Worm (Caenorhabditis elegans) whole organism, mixed stage, embryonic: Measurements from ENCODE around the gene irk-1.

Source experiments
- M03D4.4 ChIP-seq: sonication (generic microtip); optimal IDR thresholded peaks from 2 replicates; lab custom pipeline; 2017; ENCODE audit warnings: mild to moderate bottlenecking, missing genetic modification characterization, missing compliant biosample characterization
- elt-1 ChIP-seq: sonication (generic microtip); optimal IDR thresholded peaks from 2 replicates; lab custom pipeline; 2017; ENCODE audit warnings: missing genetic modification characterization, mild to moderate bottlenecking, missing compliant biosample characterization, antibody characterized with exemption, moderate library complexity, borderline replicate concordance; ENCODE audit not compliant: insufficient read depth
- elt-3 ChIP-seq: fragments of 150-350 bp; optimal IDR thresholded peaks from 2 replicates; lab custom pipeline; 2014; ENCODE audit warnings: missing biosample characterization, missing genetic modification characterization
- mep-1 ChIP-seq: fragments of 150-350 bp; optimal IDR thresholded peaks from 2 replicates; lab custom pipeline; 2017; ENCODE audit warnings: missing biosample characterization, missing genetic modification reagents, missing genetic modification characterization, inconsistent platforms
- nhr-2 ChIP-seq: fragments of 150-350 bp; optimal IDR thresholded peaks from 2 replicates; lab custom pipeline; 2014; ENCODE audit warnings: missing biosample characterization, missing genetic modification characterization
- nhr-237 ChIP-seq: fragments of 150-350 bp; optimal IDR thresholded peaks from 2 replicates; lab custom pipeline; 2014; ENCODE audit warnings: missing biosample characterization, missing genetic modification characterization
- nhr-76 ChIP-seq: sonication (generic microtip); optimal IDR thresholded peaks from 2 replicates; lab custom pipeline; 2017; ENCODE audit warnings: missing biosample characterization, missing genetic modification characterization
- unc-62 ChIP-seq: fragments of 150-350 bp; optimal IDR thresholded peaks from 2 replicates; lab custom pipeline; 2014; ENCODE audit warnings: missing biosample characterization, missing genetic modification reagents, missing genetic modification characterization

ce11 chrX:6822552-6822951 is 44.6 kb upstream of the irk-1 start:
- no peak for TF ChIP-seq nhr-2
- no peak for TF ChIP-seq mep-1 (tag; lab: Kevin White, UChicago)
- no peak for TF ChIP-seq unc-62 (GFP tag; lab: Kevin White, UChicago)
- TF ChIP-seq elt-3 (tag; lab: Kevin White, UChicago) = no peak
- no peak for TF ChIP-seq M03D4.4
- no peak for TF ChIP-seq elt-1 (tag; lab: Kevin White, UChicago)
- TF ChIP-seq nhr-237 (tag; lab: Kevin White, UChicago) = no peak
- no peak for TF ChIP-seq nhr-76 (tag; lab: Kevin White, UChicago)
